Fruit fly (Drosophila melanogaster): ENCODE data around the gene CG13474.

The CG13474 gene

DNA sequence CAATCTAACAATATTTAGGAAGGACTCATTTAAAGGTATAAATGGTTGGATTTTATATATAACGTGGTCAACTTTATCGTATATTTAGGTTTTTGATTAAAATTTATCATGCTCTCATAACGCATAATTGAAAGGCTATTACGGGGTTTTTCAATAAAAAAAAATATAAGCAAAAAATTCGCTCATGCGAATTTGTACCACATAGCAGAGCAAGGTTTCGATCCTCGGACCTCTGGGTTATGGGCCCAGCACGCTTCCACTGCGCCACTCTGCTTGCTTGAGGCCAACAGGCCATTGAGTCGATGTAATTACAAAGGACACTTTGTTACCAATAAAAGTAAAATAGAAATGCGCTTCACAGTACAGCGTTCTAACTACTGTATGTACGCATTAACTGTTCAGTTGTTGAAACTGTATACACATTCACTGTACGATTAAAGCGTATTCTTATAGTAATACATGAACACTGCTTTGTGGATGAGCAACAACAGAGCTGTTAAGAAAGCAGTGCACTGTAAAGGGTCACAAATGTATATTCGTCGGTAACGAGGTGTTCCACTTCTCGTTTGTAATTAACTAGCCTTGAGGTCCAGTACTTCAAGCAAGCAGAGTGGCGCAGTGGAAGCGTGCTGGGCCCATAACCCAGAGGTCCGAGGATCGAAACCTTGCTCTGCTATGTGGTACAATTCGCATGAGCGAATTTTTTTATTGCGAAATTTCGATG is 23.0 kb downstream of the CG13474 start (continued):
- TF ChIP-seq sens-2 (GFP tag; IDR thresholded peaks at IDR 0.05) (no peak), CG31224 (GFP tag; IDR thresholded peaks at IDR 0.05) (no peak), CG7786 (GFP tag; optimal IDR thresholded peaks at IDR 0.05) (no peak), CG12942 (GFP tag; optimal IDR thresholded peaks at IDR 0.05) (no peak), CG1024 (GFP tag; IDR thresholded peaks at IDR 0.05) (no peak), CG12299 (tag; optimal IDR thresholded peaks at IDR 0.05) (no peak), D19A (tag; optimal IDR thresholded peaks at IDR 0.05) (no peak), CG16779 (GFP tag; IDR thresholded peaks at IDR 0.05) (no peak), mirr (GFP tag; optimal IDR thresholded peaks at IDR 0.05) (no peak), pum (GFP tag; optimal IDR thresholded peaks at IDR 0.05) (no peak), CG32532 (GFP tag; IDR thresholded peaks at IDR 0.05) (no peak), dmrt11E (tag; optimal IDR thresholded peaks at IDR 0.05) (no peak), E2f2 (GFP tag; IDR thresholded peaks at IDR 0.05) (no peak), tin (GFP tag; optimal IDR thresholded peaks at IDR 0.05) (no peak), Dip2 (GFP tag; IDR thresholded peaks at IDR 0.05) (no peak), HLH4C (GFP tag; IDR thresholded peaks at IDR 0.05; ENCODE audit: partially characterized antibody) (peak; percentile 67), CG17912 (GFP tag; optimal IDR thresholded peaks at IDR 0.05) (no peak), toy (GFP tag; IDR thresholded peaks at IDR 0.05) (no peak), CG18262 (tag; optimal IDR thresholded peaks at IDR 0.05) (no peak), Adf1 (GFP tag; IDR thresholded peaks at IDR 0.05) (no peak), CG7987 (GFP tag; optimal IDR thresholded peaks at IDR 0.05) (no peak), CG6175 (GFP tag; IDR thresholded peaks at IDR 0.05) (no peak), en (GFP tag; optimal IDR thresholded peaks at IDR 0.05) (no peak), Drgx (GFP tag; IDR thresholded peaks at IDR 0.05) (no peak), HLHmδ (GFP tag; optimal IDR thresholded peaks at IDR 0.05) (no peak), CG7271 (tag; optimal IDR thresholded peaks at IDR 0.05) (no peak), Rfx (GFP tag; IDR thresholded peaks at IDR 0.05) (no peak), CG3281 (GFP tag; optimal IDR thresholded peaks at IDR 0.05) (no peak), sens (GFP tag) (peak; percentile 82), oc (tag; optimal IDR thresholded peaks at IDR 0.05) (no peak), Bdp1 (GFP tag; optimal IDR thresholded peaks at IDR 0.05) (peak; percentile 100), CG17802 (tag; optimal IDR thresholded peaks at IDR 0.05) (no peak), CrebB (tag; optimal IDR thresholded peaks at IDR 0.05) (no peak), usp (GFP tag; optimal IDR thresholded peaks at IDR 0.05) (no peak), caup (GFP tag; optimal IDR thresholded peaks at IDR 0.05; ENCODE audit: severe bottlenecking) (no peak), org-1 (GFP tag; optimal IDR thresholded peaks at IDR 0.05) (no peak), corto (GFP tag; optimal IDR thresholded peaks at IDR 0.05) (no peak), CG6854 (GFP tag; optimal IDR thresholded peaks at IDR 0.05) (no peak), CoRest (tag; optimal IDR thresholded peaks at IDR 0.05) (no peak), CG30020 (tag; optimal IDR thresholded peaks at IDR 0.05) (no peak), kni (GFP tag; optimal IDR thresholded peaks at IDR 0.05) (peak; percentile 41), Hr78 (GFP tag; optimal IDR thresholded peaks at IDR 0.05) (no peak), CG13775 (GFP tag; optimal IDR thresholded peaks at IDR 0.05) (no peak), scrt (GFP tag; optimal IDR thresholded peaks at IDR 0.05) (no peak), HLH3B (GFP tag; IDR thresholded peaks at IDR 0.05) (peak; percentile 11; the same call in 1 of the 2 replicates), zfh1 (GFP tag; IDR thresholded peaks at IDR 0.05) (no peak), CG1233 (GFP tag; optimal IDR thresholded peaks at IDR 0.05) (no peak), CG2129 (GFP tag; IDR thresholded peaks at IDR 0.05; ENCODE audit: partially characterized antibody) (peak; percentile 26; the same call in 1 of the 2 replicates), ranshi (GFP tag; IDR thresholded peaks at IDR 0.05) (no peak), CG7839 (tag; optimal IDR thresholded peaks at IDR 0.05) (no peak)

Measured in whole organism, embryonic.